Worm (Caenorhabditis elegans): ENCODE measurements around the gene dhs-31.

- TF ChIP-seq pha-4 (tag; optimal IDR thresholded peaks at IDR 0.05): no peak
- TF ChIP-seq K11D2.4 (GFP tag; IDR thresholded peaks at IDR 0.05): no peak
- TF ChIP-seq ceh-27 (GFP tag; optimal IDR thresholded peaks at IDR 0.05): no peak
- no peak for TF ChIP-seq cebp-2 (GFP tag; IDR thresholded peaks at IDR 0.05)
Observed at ce11 chrIV:10066456-10066855, 25.8 kb upstream of the dhs-31 start.

Data from whole organism, young adult.